Fruit fly (Drosophila melanogaster) whole organism, embryonic: ENCODE data around the gene chic.

ENCODE experiments used
- Adf1 ChIP-seq: fragments of 200-800 bp; sonication (Bioruptor generic); IDR thresholded peaks from 2 replicates; pipeline ENCODE4 v1.3.6; 2022; ENCODE audit warnings: missing biosample characterization, missing genetic modification characterization
- Aef1 ChIP-seq: fragments of 200-800 bp; sonication (Bioruptor generic); IDR thresholded peaks from 3 replicates; pipeline ENCODE4 v1.3.6; 2022; ENCODE audit warnings: missing biosample characterization, missing genetic modification characterization
- Blimp-1 ChIP-seq: fragments of 200-800 bp; sonication (Bioruptor generic); optimal IDR thresholded peaks from 3 replicates; lab custom pipeline; 2018; ENCODE audit warnings: missing biosample characterization, missing genetic modification characterization, mild to moderate bottlenecking, moderate library complexity, missing genetic modification reagents
- BtbVII ChIP-seq: fragments of 200-800 bp; sonication (Bioruptor generic); optimal IDR thresholded peaks from 3 replicates; lab custom pipeline; 2017; ENCODE audit warnings: missing biosample characterization, mild to moderate bottlenecking, missing genetic modification characterization
- Bteb2 ChIP-seq: fragments of 200-800 bp; sonication (Bioruptor generic); optimal IDR thresholded peaks from 2 replicates; lab custom pipeline; 2016; ENCODE audit warnings: missing biosample characterization, missing genetic modification characterization
- C15 ChIP-seq: fragments of 200-800 bp; sonication (Bioruptor generic); IDR thresholded peaks from 3 replicates; pipeline ENCODE4 v1.3.6; 2022; ENCODE audit warnings: missing biosample characterization, missing genetic modification characterization
- CG10431 ChIP-seq: fragments of 200-800 bp; sonication (Bioruptor generic); optimal IDR thresholded peaks from 3 replicates; lab custom pipeline; 2018; ENCODE audit warnings: missing biosample characterization, mild to moderate bottlenecking, missing genetic modification characterization
- CG10462 ChIP-seq: fragments of 200-800 bp; sonication (Bioruptor generic); optimal IDR thresholded peaks from 2 replicates; lab custom pipeline; 2016; ENCODE audit warnings: missing biosample characterization, missing genetic modification characterization
- CG12071 ChIP-seq: fragments of 200-800 bp; sonication (Bioruptor generic); optimal IDR thresholded peaks from 3 replicates; lab custom pipeline; 2018; ENCODE audit warnings: missing biosample characterization, mild to moderate bottlenecking, missing genetic modification characterization
- CG12155 ChIP-seq: fragments of 200-800 bp; sonication (Bioruptor generic); optimal IDR thresholded peaks from 3 replicates; lab custom pipeline; 2016; ENCODE audit warnings: missing biosample characterization, missing genetic modification characterization
- CG13123 ChIP-seq: fragments of 200-800 bp; sonication (Bioruptor generic); optimal IDR thresholded peaks from 2 replicates; lab custom pipeline; 2016; ENCODE audit warnings: missing biosample characterization, missing genetic modification characterization
- CG13624 ChIP-seq: fragments of 200-800 bp; sonication (Bioruptor generic); optimal IDR thresholded peaks from 2 replicates; lab custom pipeline; 2016; ENCODE audit warnings: missing biosample characterization, missing genetic modification characterization
- CG16779 ChIP-seq: fragments of 200-800 bp; sonication (Bioruptor generic); IDR thresholded peaks from 2 replicates; pipeline ENCODE4 v1.3.6; 2022; ENCODE audit warnings: missing biosample characterization, missing genetic modification characterization
- CG16813 ChIP-seq: fragments of 200-800 bp; sonication (Bioruptor generic); IDR thresholded peaks from 3 replicates; pipeline ENCODE4 v1.3.6; 2022; ENCODE audit warnings: missing biosample characterization, missing genetic modification characterization; ENCODE audit not compliant: partially characterized antibody
- CG16815 ChIP-seq: fragments of 200-800 bp; sonication (Bioruptor generic); optimal IDR thresholded peaks from 3 replicates; lab custom pipeline; 2017; ENCODE audit warnings: missing biosample characterization, mild to moderate bottlenecking, missing genetic modification characterization
- CG17186 ChIP-seq: fragments of 200-800 bp; sonication (Bioruptor generic); optimal IDR thresholded peaks from 3 replicates; lab custom pipeline; 2017; ENCODE audit warnings: missing biosample characterization, missing genetic modification reagents, missing genetic modification characterization
- CG17829 ChIP-seq: fragments of 200-800 bp; optimal IDR thresholded peaks from 2 replicates; lab custom pipeline; 2019; ENCODE audit warnings: missing biosample characterization, mild to moderate bottlenecking, missing genetic modification characterization, moderate library complexity
- CG18262 ChIP-seq: fragments of 200-800 bp; optimal IDR thresholded peaks from 3 replicates; lab custom pipeline; 2019; ENCODE audit warnings: missing biosample characterization, mild to moderate bottlenecking, missing genetic modification characterization, moderate library complexity
- CG2875 ChIP-seq: fragments of 200-800 bp; sonication (Bioruptor generic); optimal IDR thresholded peaks from 2 replicates; lab custom pipeline; 2017; ENCODE audit warnings: missing biosample characterization, mild to moderate bottlenecking, missing genetic modification characterization, missing genetic modification reagents
- CG4328 ChIP-seq: fragments of 200-800 bp; sonication (Bioruptor generic); optimal IDR thresholded peaks from 3 replicates; lab custom pipeline; 2017; ENCODE audit warnings: missing biosample characterization, missing genetic modification reagents, missing genetic modification characterization
- CG4730 ChIP-seq: fragments of 200-800 bp; sonication (Bioruptor generic); IDR thresholded peaks from 2 replicates; pipeline ENCODE4 v1.3.6; 2022; ENCODE audit warnings: missing biosample characterization, missing genetic modification characterization
- CG9817 ChIP-seq: fragments of 200-800 bp; sonication (Bioruptor generic); optimal IDR thresholded peaks from 2 replicates; lab custom pipeline; 2018; ENCODE audit warnings: missing biosample characterization, mild to moderate bottlenecking, missing genetic modification characterization, moderate library complexity
- Dfd ChIP-seq, 2 experiments: fragments of >200 bp; optimal IDR thresholded peaks; 2 replicates each; lab custom pipeline; 2017; ENCODE audit warnings: missing biosample characterization in 2 of 2, missing genetic modification characterization in 2 of 2
- Dref ChIP-seq: fragments of 200-800 bp; sonication (Bioruptor generic); IDR thresholded peaks from 2 replicates; pipeline ENCODE4 v1.3.6; 2022; ENCODE audit warnings: missing biosample characterization, missing genetic modification characterization
- Eip74EF ChIP-seq, 2 experiments: fragments of 200-800 bp in 1 of 2; fragments of >200 bp in 1 of 2; sonication (Bioruptor generic) in 1 of 2; optimal IDR thresholded peaks; 2 replicates each; lab custom pipeline; 2017 to 2019; ENCODE audit warnings: missing biosample characterization in 2 of 2, missing genetic modification characterization in 2 of 2, mild to moderate bottlenecking in 1 of 2, moderate library complexity in 1 of 2
- Hsf ChIP-seq: fragments of 200-800 bp; sonication (Bioruptor generic); optimal IDR thresholded peaks from 3 replicates; lab custom pipeline; 2016; ENCODE audit warnings: missing biosample characterization, missing genetic modification characterization
- Mad ChIP-seq: fragments of 200-800 bp; sonication (Bioruptor generic); optimal IDR thresholded peaks from 2 replicates; lab custom pipeline; 2016; ENCODE audit warnings: missing biosample characterization, missing genetic modification characterization
- Max ChIP-seq: fragments of 200-800 bp; sonication (Bioruptor generic); optimal IDR thresholded peaks from 2 replicates; lab custom pipeline; 2016; ENCODE audit warnings: missing biosample characterization, mild to moderate bottlenecking, missing genetic modification characterization
- Rfx ChIP-seq: fragments of 200-800 bp; sonication (Bioruptor generic); IDR thresholded peaks from 2 replicates; pipeline ENCODE4 v1.3.6; 2022; ENCODE audit warnings: missing biosample characterization, missing genetic modification characterization
- Rx ChIP-seq: fragments of 200-800 bp; sonication (Bioruptor generic); IDR thresholded peaks from 2 replicates; pipeline ENCODE4 v1.3.6; 2022; ENCODE audit warnings: missing biosample characterization, missing genetic modification characterization
- Side ChIP-seq: fragments of 200-800 bp; sonication (Bioruptor generic); optimal IDR thresholded peaks from 2 replicates; lab custom pipeline; 2016; ENCODE audit warnings: missing biosample characterization, missing genetic modification characterization
- Trl ChIP-seq, 3 experiments: fragments of >200 bp in 2 of 3; fragments of 200-800 bp in 1 of 3; sonication (Bioruptor generic) in 1 of 3; optimal IDR thresholded peaks; 2 replicates in 1 of 3; 3 replicates in 2 of 3; lab custom pipeline; 2016 to 2017; ENCODE audit warnings: missing biosample characterization in 1 of 3, missing genetic modification characterization in 1 of 3
- Vsx1 ChIP-seq: fragments of 200-800 bp; sonication (Bioruptor generic); optimal IDR thresholded peaks from 2 replicates; lab custom pipeline; 2017; ENCODE audit warnings: missing biosample characterization, mild to moderate bottlenecking, missing genetic modification characterization, missing genetic modification reagents
- Xrp1 ChIP-seq: fragments of 200-800 bp; sonication (Bioruptor generic); IDR thresholded peaks from 2 replicates; pipeline ENCODE4 v1.3.6; 2022; ENCODE audit warnings: missing biosample characterization, missing genetic modification characterization
- ase ChIP-seq: fragments of 200-800 bp; sonication (Bioruptor generic); IDR thresholded peaks from 3 replicates; pipeline ENCODE4 v1.3.6; 2022; ENCODE audit warnings: missing biosample characterization, missing genetic modification characterization
- bigmax ChIP-seq: fragments of 200-800 bp; sonication (Bioruptor generic); optimal IDR thresholded peaks from 2 replicates; lab custom pipeline; 2018; ENCODE audit warnings: missing biosample characterization, mild to moderate bottlenecking, missing genetic modification characterization
- corto ChIP-seq: fragments of 200-800 bp; sonication (Bioruptor generic); optimal IDR thresholded peaks from 2 replicates; lab custom pipeline; 2016; ENCODE audit warnings: missing biosample characterization, mild to moderate bottlenecking, missing genetic modification characterization, moderate library complexity
- fd96Cb ChIP-seq: fragments of 200-800 bp; sonication (Bioruptor generic); optimal IDR thresholded peaks from 2 replicates; lab custom pipeline; 2018; ENCODE audit warnings: missing biosample characterization, mild to moderate bottlenecking, missing genetic modification characterization, moderate library complexity
- gcm ChIP-seq: fragments of 200-800 bp; sonication (Bioruptor generic); optimal IDR thresholded peaks from 2 replicates; lab custom pipeline; 2019; ENCODE audit warnings: missing biosample characterization, mild to moderate bottlenecking, missing genetic modification characterization, moderate library complexity
- luna ChIP-seq: fragments of 200-800 bp; sonication (Bioruptor generic); optimal IDR thresholded peaks from 2 replicates; lab custom pipeline; 2016; ENCODE audit warnings: missing biosample characterization, missing genetic modification characterization
- mld ChIP-seq: fragments of 200-800 bp; sonication (Bioruptor generic); IDR thresholded peaks from 3 replicates; pipeline ENCODE4 v1.3.6; 2022; ENCODE audit warnings: missing biosample characterization, missing genetic modification characterization; ENCODE audit not compliant: partially characterized antibody
- nau ChIP-seq: fragments of 200-800 bp; sonication (Bioruptor generic); optimal IDR thresholded peaks from 3 replicates; lab custom pipeline; 2017; ENCODE audit warnings: missing biosample characterization, mild to moderate bottlenecking, missing genetic modification characterization, missing genetic modification reagents
- odd ChIP-seq: fragments of 200-800 bp; sonication (Bioruptor generic); optimal IDR thresholded peaks from 2 replicates; lab custom pipeline; 2017; ENCODE audit warnings: missing biosample characterization, mild to moderate bottlenecking, missing genetic modification characterization
- sc ChIP-seq, 3 experiments: fragments of >200 bp in 2 of 3; fragments of 200-800 bp in 1 of 3; sonication (Bioruptor generic) in 1 of 3; optimal IDR thresholded peaks; 2 replicates in 2 of 3; 3 replicates in 1 of 3; lab custom pipeline; 2017; ENCODE audit warnings: mild to moderate bottlenecking in 1 of 3, missing biosample characterization in 1 of 3, missing genetic modification characterization in 1 of 3, missing genetic modification reagents in 1 of 3
- sens ChIP-seq: fragments of 200-800 bp; sonication (Bioruptor generic); peaks from one replicate; lab custom pipeline; 2016; ENCODE audit warnings: missing biosample characterization, missing genetic modification characterization
- tll ChIP-seq, 2 experiments: fragments of 200-800 bp in 1 of 2; fragments of >200 bp in 1 of 2; sonication (Bioruptor generic) in 1 of 2; optimal IDR thresholded peaks; 2 replicates each; lab custom pipeline; 2017 to 2019; ENCODE audit warnings: missing biosample characterization in 2 of 2, missing genetic modification characterization in 2 of 2, mild to moderate bottlenecking in 1 of 2, moderate library complexity in 1 of 2
- vfl ChIP-seq: fragments of 200-800 bp; sonication (Bioruptor generic); optimal IDR thresholded peaks from 2 replicates; lab custom pipeline; 2016; ENCODE audit warnings: missing biosample characterization, missing genetic modification characterization
- yki ChIP-seq: fragments of >200 bp; optimal IDR thresholded peaks from 3 replicates; lab custom pipeline; 2018

chic gene

dm6 chr2L:5981433-5982333 is 865 bp upstream of the chic start, which contains the start of gene eIF4A (continued):
- TF ChIP-seq CG2875 (GFP tag; lab: Kevin White, UChicago) (peak; percentile 32), Vsx1 (GFP tag; lab: Kevin White, UChicago) (peak; percentile 26), Rfx (GFP tag; lab: Robert Waterston, UW) (no peak), Xrp1 (no peak), ase (GFP tag; lab: Robert Waterston, UW) (no peak), Adf1 (GFP tag; lab: Robert Waterston, UW) (no peak), CG17186 (peak; percentile 64), vfl (GFP tag; lab: Kevin White, UChicago) (no peak), Max (peak; percentile 50), CG10431 (GFP tag; lab: Kevin White, UChicago) (no peak), sc (optimal IDR thresholded peaks at IDR 0.05; lab: Kevin White, UChicago) (no peak), sc (GFP tag; optimal IDR thresholded peaks at IDR 0.05; lab: Kevin White, UChicago) (no peak), odd (GFP tag; lab: Kevin White, UChicago) (peak; percentile 52), Aef1 (GFP tag; lab: Robert Waterston, UW) (no peak), bigmax (GFP tag; lab: Kevin White, UChicago) (peak; percentile 40), CG4730 (no peak), gcm (peak; percentile 75), CG16813 (GFP tag; lab: Robert Waterston, UW) (no peak), CG12071 (peak; percentile 29), CG10462 (GFP tag; lab: Kevin White, UChicago) (no peak), CG17829 (tag; lab: Kevin White, UChicago) (peak; percentile 12), Dref (GFP tag; lab: Robert Waterston, UW) (no peak), CG4328 (GFP tag; lab: Kevin White, UChicago) (no peak), CG16779 (GFP tag; lab: Robert Waterston, UW) (no peak), yki (peak; percentile 61), Side (no peak), CG13123 (no peak), Trl (optimal IDR thresholded peaks at IDR 0.05; lab: Kevin White, UChicago) (peak; percentile 84 to 90), Trl (GFP tag; optimal IDR thresholded peaks at IDR 0.05; lab: Kevin White, UChicago) (no peak), CG16815 (GFP tag; lab: Kevin White, UChicago) (no peak), CG13624 (GFP tag; lab: Kevin White, UChicago) (peak; percentile 20), Mad (GFP tag; lab: Kevin White, UChicago) (no peak), corto (GFP tag; lab: Kevin White, UChicago) (no peak), CG18262 (tag; lab: Kevin White, UChicago) (no peak), luna (no peak), Hsf (GFP tag; lab: Kevin White, UChicago) (no peak), tll (GFP tag; optimal IDR thresholded peaks at IDR 0.05; lab: Kevin White, UChicago) (no peak), sens (peak; percentile 84), Bteb2 (no peak), Eip74EF (GFP tag; optimal IDR thresholded peaks at IDR 0.05; lab: Kevin White, UChicago) (no peak), fd96Cb (tag; lab: Kevin White, UChicago) (no peak), C15 (GFP tag; lab: Robert Waterston, UW) (no peak), CG9817 (tag; lab: Kevin White, UChicago) (peak; percentile 15), Dfd (GFP tag; optimal IDR thresholded peaks at IDR 0.05; lab: Kevin White, UChicago) (no peak), BtbVII (GFP tag; lab: Kevin White, UChicago) (peak; percentile 16), mld (GFP tag; lab: Robert Waterston, UW) (no peak), Rx (GFP tag; lab: Robert Waterston, UW) (no peak), nau (GFP tag; lab: Kevin White, UChicago) (no peak), CG12155 (no peak), Blimp-1 (GFP tag; lab: Kevin White, UChicago) (no peak)
